Worm (Caenorhabditis elegans) whole organism, late embryonic: Measurements from ENCODE around the gene T03D3.5.

Experiments
- ama-1 ChIP-seq: fragments of 150-350 bp; optimal IDR thresholded peaks from 2 replicates; lab custom pipeline; 2014
- elt-2 ChIP-seq: sonication (generic microtip); optimal IDR thresholded peaks from 2 replicates; lab custom pipeline; 2016; ENCODE audit warnings: missing genetic modification reagents, missing genetic modification characterization, missing compliant biosample characterization
- nhr-11 ChIP-seq: fragments of 150-350 bp; optimal IDR thresholded peaks from 2 replicates; lab custom pipeline; 2014; ENCODE audit warnings: missing biosample characterization, missing genetic modification characterization
- pha-4 ChIP-seq: fragments of 150-350 bp; optimal IDR thresholded peaks from 2 replicates; lab custom pipeline; 2018; ENCODE audit warnings: missing biosample characterization, missing genetic modification reagents, missing genetic modification characterization
- tbx-7 ChIP-seq: sonication (generic microtip); optimal IDR thresholded peaks from 2 replicates; lab custom pipeline; 2016; ENCODE audit warnings: missing genotype, missing genetic modification characterization, missing compliant biosample characterization

- peak; percentile 45 for TF ChIP-seq elt-2 (tag; lab: Kevin White, UChicago)
- no peak for TF ChIP-seq ama-1
- TF ChIP-seq pha-4 (tag; lab: Kevin White, UChicago) = no peak
- TF ChIP-seq tbx-7 = no peak
- TF ChIP-seq nhr-11 = no peak
These were observed 16.5 kb downstream of the T03D3.5 start, which contains the start of gene F54E2.1 for ce11 chrV:2810164-2810563.
